Fruit fly (Drosophila melanogaster) whole organism, prepupa: ENCODE measurements around the gene Polr3I.

Experiments used
- Blimp-1 ChIP-seq: fragments of 200-800 bp; sonication (Bioruptor generic); optimal IDR thresholded peaks from 3 replicates; lab custom pipeline; 2017; ENCODE audit warnings: missing biosample characterization, missing genetic modification characterization, mild to moderate bottlenecking, moderate library complexity, missing genetic modification reagents
- CG10631 ChIP-seq: fragments of 200-800 bp; sonication (Bioruptor generic); optimal IDR thresholded peaks from 2 replicates; lab custom pipeline; 2016; ENCODE audit warnings: missing biosample characterization, missing genetic modification characterization
- CG10669 ChIP-seq: fragments of 200-800 bp; sonication (Bioruptor generic); optimal IDR thresholded peaks from 3 replicates; lab custom pipeline; 2018; ENCODE audit warnings: missing biosample characterization, mild to moderate bottlenecking, missing genetic modification characterization, moderate library complexity
- CG11294 ChIP-seq: fragments of 200-800 bp; sonication (Bioruptor generic); IDR thresholded peaks from 2 replicates; pipeline ENCODE4 v1.3.6; 2022; ENCODE audit warnings: missing biosample characterization, missing genetic modification characterization
- CG11762 ChIP-seq: fragments of 200-800 bp; sonication (Bioruptor generic); optimal IDR thresholded peaks from 3 replicates; lab custom pipeline; 2016; ENCODE audit warnings: missing biosample characterization, missing genetic modification characterization; ENCODE audit not compliant: insufficient read depth
- CG11902 ChIP-seq: fragments of 200-800 bp; sonication (Bioruptor generic); optimal IDR thresholded peaks from 3 replicates; lab custom pipeline; 2016; ENCODE audit warnings: missing biosample characterization, missing genetic modification characterization
- CG15336 ChIP-seq: fragments of 200-800 bp; sonication (Bioruptor generic); IDR thresholded peaks from 2 replicates; pipeline ENCODE4 v1.3.6; 2022; ENCODE audit warnings: missing biosample characterization, missing genetic modification characterization
- CG1621 ChIP-seq: fragments of 200-800 bp; sonication (Bioruptor generic); optimal IDR thresholded peaks from 3 replicates; lab custom pipeline; 2018; ENCODE audit warnings: missing biosample characterization, mild to moderate bottlenecking, missing genetic modification characterization
- CG16779 ChIP-seq: fragments of 200-800 bp; sonication (Bioruptor generic); optimal IDR thresholded peaks from 3 replicates; lab custom pipeline; 2017; ENCODE audit warnings: missing biosample characterization, mild to moderate bottlenecking, missing genetic modification characterization
- CG3032 ChIP-seq: fragments of 200-800 bp; optimal IDR thresholded peaks from 2 replicates; lab custom pipeline; 2019; ENCODE audit warnings: missing biosample characterization, mild to moderate bottlenecking, missing genetic modification characterization, moderate library complexity
- CG31627 ChIP-seq: fragments of 200-800 bp; sonication (Bioruptor generic); optimal IDR thresholded peaks from 3 replicates; lab custom pipeline; 2016; ENCODE audit warnings: missing biosample characterization, missing genetic modification characterization
- CG32006 ChIP-seq: fragments of 200-800 bp; sonication (Bioruptor generic); optimal IDR thresholded peaks from 3 replicates; lab custom pipeline; 2017; ENCODE audit warnings: missing biosample characterization, mild to moderate bottlenecking, missing genetic modification characterization
- CG34406 ChIP-seq: fragments of 200-800 bp; sonication (Bioruptor generic); optimal IDR thresholded peaks from 3 replicates; lab custom pipeline; 2016; ENCODE audit warnings: missing biosample characterization, missing genetic modification characterization
- CG3919 ChIP-seq: fragments of 200-800 bp; sonication (Bioruptor generic); optimal IDR thresholded peaks from 3 replicates; lab custom pipeline; 2016; ENCODE audit warnings: missing biosample characterization, missing genetic modification characterization
- CG6276 ChIP-seq: fragments of 200-800 bp; sonication (Bioruptor generic); optimal IDR thresholded peaks from 2 replicates; lab custom pipeline; 2017; ENCODE audit warnings: missing biosample characterization, mild to moderate bottlenecking, missing genetic modification characterization
- CG6792 ChIP-seq: fragments of 200-800 bp; sonication (Bioruptor generic); optimal IDR thresholded peaks from 3 replicates; lab custom pipeline; 2016; ENCODE audit warnings: missing biosample characterization, missing genetic modification characterization
- CG6808 ChIP-seq: fragments of 200-800 bp; sonication (Bioruptor generic); optimal IDR thresholded peaks from 3 replicates; lab custom pipeline; 2017; ENCODE audit warnings: missing biosample characterization, missing genetic modification characterization, mild to moderate bottlenecking, moderate library complexity, missing genetic modification reagents
- CG6854 ChIP-seq: fragments of 200-800 bp; sonication (Bioruptor generic); optimal IDR thresholded peaks from 2 replicates; lab custom pipeline; 2017; ENCODE audit warnings: missing biosample characterization, mild to moderate bottlenecking, missing genetic modification characterization
- CG7368 ChIP-seq: fragments of 200-800 bp; sonication (Bioruptor generic); optimal IDR thresholded peaks from 3 replicates; lab custom pipeline; 2016; ENCODE audit warnings: missing biosample characterization, missing genetic modification characterization
- CG8119 ChIP-seq: fragments of 200-800 bp; sonication (Bioruptor generic); IDR thresholded peaks from 3 replicates; pipeline ENCODE4 v1.3.6; 2022; ENCODE audit warnings: missing biosample characterization, missing genetic modification characterization
- CG8632 ChIP-seq: fragments of 200-800 bp; sonication (Bioruptor generic); optimal IDR thresholded peaks from 3 replicates; lab custom pipeline; 2016; ENCODE audit warnings: missing biosample characterization, missing genetic modification characterization
- CG9139 ChIP-seq: fragments of 200-800 bp; sonication (Bioruptor generic); optimal IDR thresholded peaks from 3 replicates; lab custom pipeline; 2017; ENCODE audit warnings: missing biosample characterization, mild to moderate bottlenecking, missing genetic modification characterization
- Eip75B ChIP-seq: fragments of 200-800 bp; sonication (Bioruptor generic); optimal IDR thresholded peaks from 3 replicates; lab custom pipeline; 2016; ENCODE audit warnings: missing biosample characterization, missing genetic modification characterization
- Eip78C ChIP-seq: fragments of 200-800 bp; sonication (Bioruptor generic); peaks from one replicate; lab custom pipeline; 2016; ENCODE audit warnings: missing biosample characterization, missing genetic modification characterization
- Eip93F ChIP-seq: fragments of 200-800 bp; sonication (Bioruptor generic); optimal IDR thresholded peaks from 2 replicates; lab custom pipeline; 2016; ENCODE audit warnings: missing biosample characterization, mild to moderate bottlenecking, missing genetic modification characterization
- Ets21C ChIP-seq: fragments of 200-800 bp; sonication (Bioruptor generic); optimal IDR thresholded peaks from 3 replicates; lab custom pipeline; 2016; ENCODE audit warnings: missing biosample characterization, missing genetic modification characterization
- Ets96B ChIP-seq: fragments of 200-800 bp; optimal IDR thresholded peaks from 2 replicates; lab custom pipeline; 2019; ENCODE audit warnings: missing biosample characterization, mild to moderate bottlenecking, missing genetic modification characterization, moderate library complexity
- Gug ChIP-seq: fragments of 200-800 bp; sonication (Bioruptor generic); IDR thresholded peaks from 2 replicates; pipeline ENCODE4 v1.3.6; 2022; ENCODE audit warnings: missing biosample characterization, missing genetic modification characterization
- Hr39 ChIP-seq: fragments of 200-800 bp; sonication (Bioruptor generic); optimal IDR thresholded peaks from 2 replicates; lab custom pipeline; 2016; ENCODE audit warnings: missing biosample characterization, missing genetic modification characterization
- Hr4 ChIP-seq: fragments of 200-800 bp; sonication (Bioruptor generic); optimal IDR thresholded peaks from 3 replicates; lab custom pipeline; 2016; ENCODE audit warnings: missing biosample characterization, missing genetic modification characterization
- Lpt ChIP-seq: fragments of 200-800 bp; sonication (Bioruptor generic); optimal IDR thresholded peaks from 3 replicates; lab custom pipeline; 2016; ENCODE audit warnings: missing biosample characterization, missing genetic modification characterization
- Met ChIP-seq: fragments of 200-800 bp; sonication (Bioruptor generic); optimal IDR thresholded peaks from 3 replicates; lab custom pipeline; 2016; ENCODE audit warnings: missing biosample characterization, missing genetic modification characterization
- OdsH ChIP-seq: fragments of 200-800 bp; sonication (Bioruptor generic); optimal IDR thresholded peaks from 3 replicates; lab custom pipeline; 2016; ENCODE audit warnings: missing biosample characterization, missing genetic modification characterization
- Sox102F ChIP-seq: fragments of 200-800 bp; sonication (Bioruptor generic); optimal IDR thresholded peaks from 2 replicates; lab custom pipeline; 2016; ENCODE audit warnings: missing biosample characterization, mild to moderate bottlenecking, missing genetic modification characterization
- Sox15 ChIP-seq: fragments of 200-800 bp; sonication (Bioruptor generic); optimal IDR thresholded peaks from 3 replicates; lab custom pipeline; 2016; ENCODE audit warnings: missing biosample characterization, missing genetic modification characterization
- achi ChIP-seq: fragments of 200-800 bp; sonication (Bioruptor generic); optimal IDR thresholded peaks from 3 replicates; lab custom pipeline; 2016; ENCODE audit warnings: missing biosample characterization, missing genetic modification characterization
- acj6 ChIP-seq: fragments of 200-800 bp; sonication (Bioruptor generic); optimal IDR thresholded peaks from 3 replicates; lab custom pipeline; 2016; ENCODE audit warnings: missing biosample characterization, missing genetic modification characterization
- dac ChIP-seq: fragments of 200-800 bp; sonication (Bioruptor generic); optimal IDR thresholded peaks from 2 replicates; lab custom pipeline; 2017; ENCODE audit warnings: missing biosample characterization, mild to moderate bottlenecking, missing genetic modification characterization
- dsx ChIP-seq: fragments of 200-800 bp; optimal IDR thresholded peaks from 3 replicates; lab custom pipeline; 2019; ENCODE audit warnings: missing biosample characterization, mild to moderate bottlenecking, missing genetic modification characterization, moderate library complexity; ENCODE audit not compliant: poor library complexity, severe bottlenecking
- eg ChIP-seq: fragments of 200-800 bp; sonication (Bioruptor generic); IDR thresholded peaks from 3 replicates; pipeline ENCODE4 v1.3.6; 2022; ENCODE audit warnings: missing biosample characterization, missing genetic modification characterization
- esn ChIP-seq: fragments of 200-800 bp; sonication (Bioruptor generic); optimal IDR thresholded peaks from 2 replicates; lab custom pipeline; 2016; ENCODE audit warnings: missing biosample characterization, mild to moderate bottlenecking, missing genetic modification characterization, moderate library complexity
- fd59A ChIP-seq: fragments of 200-800 bp; sonication (Bioruptor generic); optimal IDR thresholded peaks from 2 replicates; lab custom pipeline; 2017; ENCODE audit warnings: missing biosample characterization, mild to moderate bottlenecking, missing genetic modification characterization, missing genetic modification reagents
- fd85E ChIP-seq: fragments of 200-800 bp; sonication (Bioruptor generic); optimal IDR thresholded peaks from 3 replicates; lab custom pipeline; 2016; ENCODE audit warnings: missing biosample characterization, missing genetic modification characterization
- fkh ChIP-seq: fragments of 200-800 bp; sonication (Bioruptor generic); optimal IDR thresholded peaks from 3 replicates; lab custom pipeline; 2017; ENCODE audit warnings: missing biosample characterization, mild to moderate bottlenecking, missing genetic modification characterization, moderate library complexity
- lz ChIP-seq: fragments of 200-800 bp; sonication (Bioruptor generic); optimal IDR thresholded peaks from 3 replicates; lab custom pipeline; 2016; ENCODE audit warnings: missing biosample characterization, missing genetic modification characterization
- net ChIP-seq: fragments of 200-800 bp; sonication (Bioruptor generic); optimal IDR thresholded peaks from 3 replicates; lab custom pipeline; 2016; ENCODE audit warnings: missing biosample characterization, missing genetic modification characterization
- pdm3 ChIP-seq: fragments of 200-800 bp; sonication (Bioruptor generic); optimal IDR thresholded peaks from 3 replicates; lab custom pipeline; 2016; ENCODE audit warnings: missing biosample characterization, missing genetic modification characterization
- salr ChIP-seq, 2 experiments: fragments of 200-800 bp; sonication (Bioruptor generic); optimal IDR thresholded peaks; 3 replicates each; lab custom pipeline; 2016 to 2018; ENCODE audit warnings: missing biosample characterization in 2 of 2, missing genetic modification characterization in 2 of 2, mild to moderate bottlenecking in 1 of 2
- spab ChIP-seq: fragments of 200-800 bp; sonication (Bioruptor generic); optimal IDR thresholded peaks from 2 replicates; lab custom pipeline; 2017; ENCODE audit warnings: missing biosample characterization, mild to moderate bottlenecking, missing genetic modification characterization, missing genetic modification reagents
- ss ChIP-seq, 2 experiments: fragments of 200-800 bp; sonication (Bioruptor generic); optimal IDR thresholded peaks; 2 replicates in 1 of 2; 3 replicates in 1 of 2; lab custom pipeline; 2017 to 2018; ENCODE audit warnings: mild to moderate bottlenecking in 2 of 2, missing biosample characterization in 2 of 2, missing genetic modification characterization in 2 of 2, moderate library complexity in 1 of 2
- svp ChIP-seq: fragments of 200-800 bp; sonication (Bioruptor generic); peaks from one replicate; lab custom pipeline; 2016; ENCODE audit warnings: missing biosample characterization, missing genetic modification characterization
- vri ChIP-seq: fragments of 200-800 bp; sonication (Bioruptor generic); optimal IDR thresholded peaks from 3 replicates; lab custom pipeline; 2016; ENCODE audit warnings: missing biosample characterization, mild to moderate bottlenecking, missing genetic modification characterization

Gene Polr3I

dm6 chrX:16871808-16872207, 12.6 kb upstream of the Polr3I start:
- TF ChIP-seq achi (GFP tag; lab: Kevin White, UChicago) (peak; percentile 77), pdm3 (GFP tag; lab: Kevin White, UChicago) (peak; percentile 86), CG3919 (GFP tag; lab: Kevin White, UChicago) (peak; percentile 84), Hr39 (peak; percentile 69), fd59A (GFP tag; lab: Kevin White, UChicago) (peak; percentile 76), Blimp-1 (GFP tag; lab: Kevin White, UChicago) (no peak), esn (peak; percentile 77), fd85E (GFP tag; lab: Kevin White, UChicago) (peak; percentile 26), CG31627 (GFP tag; lab: Kevin White, UChicago) (peak; percentile 61), Eip75B (GFP tag; lab: Kevin White, UChicago) (peak; percentile 74), Met (GFP tag; lab: Kevin White, UChicago) (peak; percentile 50), OdsH (peak; percentile 74), CG15336 (GFP tag; lab: Robert Waterston, UW) (peak; percentile 88), svp (peak; percentile 72), Lpt (peak; percentile 82), Gug (GFP tag; lab: Robert Waterston, UW) (peak; percentile 69), Hr4 (GFP tag; lab: Kevin White, UChicago) (peak; percentile 85), CG7368 (GFP tag; lab: Kevin White, UChicago) (peak; percentile 72), CG11902 (peak; percentile 53), CG9139 (peak; percentile 52), CG6854 (GFP tag; lab: Kevin White, UChicago) (no peak), CG3032 (tag; lab: Kevin White, UChicago) (peak; percentile 77), CG6792 (peak; percentile 84), salr (GFP tag; optimal IDR thresholded peaks at IDR 0.05; lab: Kevin White, UChicago) (peak; percentile 52 to 53), CG10631 (GFP tag; lab: Kevin White, UChicago) (peak; percentile 78), Eip93F (GFP tag; lab: Kevin White, UChicago) (no peak), spab (GFP tag; lab: Kevin White, UChicago) (peak; percentile 72), CG11294 (GFP tag; lab: Robert Waterston, UW) (peak; percentile 49), CG10669 (peak; percentile 78), net (GFP tag; lab: Kevin White, UChicago) (peak; percentile 72), dsx (GFP tag; lab: Kevin White, UChicago) (peak; percentile 84), lz (GFP tag; lab: Kevin White, UChicago) (peak; percentile 71), Sox15 (GFP tag; lab: Kevin White, UChicago) (peak; percentile 58), Ets21C (GFP tag; lab: Kevin White, UChicago) (peak; percentile 39), ss (GFP tag; optimal IDR thresholded peaks at IDR 0.05; lab: Kevin White, UChicago) (peak; percentile 69 to 73), CG6808 (GFP tag; lab: Kevin White, UChicago) (peak; percentile 72), CG34406 (GFP tag; lab: Kevin White, UChicago) (peak; percentile 73), Eip78C (GFP tag; lab: Kevin White, UChicago) (peak; percentile 96), fkh (GFP tag; lab: Kevin White, UChicago) (no peak), CG16779 (tag; lab: Kevin White, UChicago) (peak; percentile 53), acj6 (GFP tag; lab: Kevin White, UChicago) (peak; percentile 76), CG6276 (peak; percentile 76), CG32006 (GFP tag; lab: Kevin White, UChicago) (peak; percentile 88), dac (peak; percentile 59), Ets96B (peak; percentile 83), eg (GFP tag; lab: Robert Waterston, UW) (peak; percentile 84), CG11762 (GFP tag; lab: Kevin White, UChicago) (peak; percentile 66), CG8632 (GFP tag; lab: Kevin White, UChicago) (peak; percentile 75), CG1621 (peak; percentile 79), CG8119 (peak; percentile 87), Sox102F (GFP tag; lab: Kevin White, UChicago) (peak; percentile 65), vri (peak; percentile 24)
